Worm (Caenorhabditis elegans) whole organism, L4 larva: ENCODE data around the gene tpan-1.

Experiments used
- F49E8.2 ChIP-seq: sonication (generic microtip); optimal IDR thresholded peaks from 2 replicates; lab custom pipeline; 2016; ENCODE audit warnings: missing compliant biosample characterization, mild to moderate bottlenecking, missing genetic modification characterization, borderline replicate concordance
- ZK546.5 ChIP-seq, 2 experiments: sonication (generic microtip); optimal IDR thresholded peaks; 2 replicates each; lab custom pipeline; 2017; ENCODE audit warnings: missing biosample characterization in 2 of 2, missing genetic modification characterization in 2 of 2
- aly-2 ChIP-seq: sonication (generic microtip); optimal IDR thresholded peaks from 2 replicates; lab custom pipeline; 2018; ENCODE audit warnings: missing biosample characterization, missing genetic modification characterization
- ceh-20 ChIP-seq: fragments of 200-800 bp; sonication (Bioruptor generic); IDR thresholded peaks from 2 replicates; pipeline ENCODE4 v1.3.6; 2022; ENCODE audit warnings: missing genetic modification reagents, missing genetic modification characterization, missing compliant biosample characterization
- ctbp-1 ChIP-seq: fragments of 200-800 bp; sonication (Bioruptor generic); IDR thresholded peaks from 2 replicates; pipeline ENCODE4 v1.3.6; 2022; ENCODE audit warnings: missing genetic modification reagents, missing genetic modification characterization, missing compliant biosample characterization
- egl-27 ChIP-seq: sonication (generic microtip); optimal IDR thresholded peaks from 3 replicates; lab custom pipeline; 2017; ENCODE audit warnings: missing biosample characterization, missing genetic modification reagents, missing genetic modification characterization
- jun-1 ChIP-seq: fragments of 150-350 bp; optimal IDR thresholded peaks from 2 replicates; lab custom pipeline; 2014; ENCODE audit warnings: missing biosample characterization, missing genetic modification reagents, missing genetic modification characterization
- mxl-2 ChIP-seq: fragments of 200-800 bp; sonication (Bioruptor generic); conservative IDR thresholded peaks from 2 replicates; pipeline ENCODE4 v1.3.6; 2022; ENCODE audit warnings: missing genetic modification reagents, missing genetic modification characterization, missing compliant biosample characterization
- nhr-111 ChIP-seq: fragments of 200-800 bp; sonication (Bioruptor generic); optimal IDR thresholded peaks from 2 replicates; lab custom pipeline; 2018; ENCODE audit warnings: mild to moderate bottlenecking, missing genetic modification characterization, missing compliant biosample characterization
- nhr-28 ChIP-seq: fragments of 150-350 bp; optimal IDR thresholded peaks from 2 replicates; lab custom pipeline; 2014; ENCODE audit warnings: missing biosample characterization, missing genetic modification characterization
- nhr-76 ChIP-seq: fragments of 150-350 bp; optimal IDR thresholded peaks from 2 replicates; lab custom pipeline; 2014; ENCODE audit warnings: missing biosample characterization, missing genetic modification characterization
- pqm-1 ChIP-seq: sonication (generic microtip); optimal IDR thresholded peaks from 2 replicates; lab custom pipeline; 2017; ENCODE audit warnings: missing biosample characterization, missing genetic modification characterization
- sdz-12 ChIP-seq: fragments of 200-800 bp; sonication (Bioruptor generic); optimal IDR thresholded peaks from 2 replicates; lab custom pipeline; 2018; ENCODE audit warnings: mild to moderate bottlenecking, missing genetic modification characterization, missing compliant biosample characterization
- unc-39 ChIP-seq: sonication (generic microtip); optimal IDR thresholded peaks from 2 replicates; lab custom pipeline; 2017; ENCODE audit warnings: missing biosample characterization, missing genetic modification characterization

ce11 chrV:20744290-20744837 lies 44.9 kb upstream of the tpan-1 start, which contains the start of gene dnj-25:
- TF ChIP-seq egl-27 (no peak), nhr-28 (tag; lab: Kevin White, UChicago) (no peak), pqm-1 (tag; lab: Kevin White, UChicago) (no peak), aly-2 (no peak), nhr-111 (no peak), unc-39 (tag; lab: Kevin White, UChicago) (no peak), ZK546.5 (tag; optimal IDR thresholded peaks at IDR 0.05; lab: Kevin White, UChicago) (no peak), ctbp-1 (no peak), nhr-76 (tag; lab: Kevin White, UChicago) (no peak), mxl-2 (GFP tag; lab: Robert Waterston, UW) (no peak), jun-1 (tag; lab: Kevin White, UChicago) (no peak), sdz-12 (GFP tag; lab: Kevin White, UChicago) (no peak), ceh-20 (GFP tag; lab: Robert Waterston, UW) (no peak), F49E8.2 (tag; lab: Kevin White, UChicago) (no peak)
